Worm (Caenorhabditis elegans) whole organism, L2 larva: ENCODE data around the gene nhr-164.
A peak's percentile ranks its signal among the peaks of the same experiment; 100 is the strongest.

Experiments
- C34F6.9 ChIP-seq: fragments of 150-350 bp; optimal IDR thresholded peaks from 2 replicates; lab custom pipeline; 2014; ENCODE audit warnings: missing biosample characterization, missing genetic modification characterization
- F13H6.1 ChIP-seq: sonication (generic microtip); optimal IDR thresholded peaks from 2 replicates; lab custom pipeline; 2016; ENCODE audit warnings: missing genetic modification characterization, missing compliant biosample characterization
- R02D3.7 ChIP-seq: fragments of 150-350 bp; optimal IDR thresholded peaks from 2 replicates; lab custom pipeline; 2014; ENCODE audit warnings: missing biosample characterization, missing genetic modification characterization
- Y55F3AM.14 ChIP-seq: fragments of 200-800 bp; sonication (Bioruptor generic); optimal IDR thresholded peaks from 2 replicates; lab custom pipeline; 2018; ENCODE audit warnings: mild to moderate bottlenecking, missing genetic modification characterization, missing compliant biosample characterization
- ZK546.5 ChIP-seq: sonication (generic microtip); optimal IDR thresholded peaks from 2 replicates; lab custom pipeline; 2017; ENCODE audit warnings: missing biosample characterization, missing genetic modification characterization
- alr-1 ChIP-seq: fragments of 150-350 bp; optimal IDR thresholded peaks from 2 replicates; lab custom pipeline; 2014; ENCODE audit warnings: missing biosample characterization, missing genetic modification characterization
- aly-2 ChIP-seq: fragments of 150-350 bp; optimal IDR thresholded peaks from 2 replicates; lab custom pipeline; 2014; ENCODE audit warnings: missing biosample characterization, missing genetic modification characterization
- ama-1 ChIP-seq: fragments of 150-350 bp; optimal IDR thresholded peaks from 2 replicates; lab custom pipeline; 2018; ENCODE audit warnings: inconsistent platforms
- blmp-1 ChIP-seq: sonication (generic microtip); optimal IDR thresholded peaks from 2 replicates; lab custom pipeline; 2017; ENCODE audit warnings: missing genetic modification characterization, mild to moderate bottlenecking, missing compliant biosample characterization, antibody characterized with exemption, moderate library complexity; ENCODE audit not compliant: insufficient read depth
- ceh-16 ChIP-seq: fragments of 150-350 bp; optimal IDR thresholded peaks from 2 replicates; lab custom pipeline; 2014; ENCODE audit warnings: missing biosample characterization, missing genetic modification characterization
- ceh-82 ChIP-seq: fragments of 150-350 bp; optimal IDR thresholded peaks from 2 replicates; lab custom pipeline; 2014; ENCODE audit warnings: missing biosample characterization, missing genetic modification characterization
- crh-2 ChIP-seq: sonication (generic microtip); optimal IDR thresholded peaks from 2 replicates; lab custom pipeline; 2017; ENCODE audit warnings: missing biosample characterization, missing genetic modification characterization
- dmd-4 ChIP-seq: sonication (generic microtip); optimal IDR thresholded peaks from 2 replicates; lab custom pipeline; 2017; ENCODE audit warnings: missing biosample characterization, missing genetic modification characterization
- egl-27 ChIP-seq: sonication (generic microtip); optimal IDR thresholded peaks from 3 replicates; lab custom pipeline; 2017; ENCODE audit warnings: missing biosample characterization, missing genetic modification reagents, missing genetic modification characterization
- elt-1 ChIP-seq: fragments of 150-350 bp; optimal IDR thresholded peaks from 2 replicates; lab custom pipeline; 2014; ENCODE audit warnings: missing biosample characterization, missing genetic modification characterization
- elt-3 ChIP-seq: sonication (generic microtip); optimal IDR thresholded peaks from 2 replicates; lab custom pipeline; 2017; ENCODE audit warnings: missing biosample characterization, missing genetic modification characterization
- fos-1 ChIP-seq: fragments of 150-350 bp; optimal IDR thresholded peaks from 2 replicates; lab custom pipeline; 2014; ENCODE audit warnings: missing biosample characterization, missing genetic modification characterization
- gmeb-1 ChIP-seq: fragments of 150-350 bp; optimal IDR thresholded peaks from 2 replicates; lab custom pipeline; 2014; ENCODE audit warnings: missing biosample characterization, missing genetic modification characterization
- lin-11 ChIP-seq: fragments of 150-350 bp; sonication (generic microtip); optimal IDR thresholded peaks from 2 replicates; lab custom pipeline; 2014; ENCODE audit warnings: missing biosample characterization, missing genetic modification characterization, inconsistent platforms, mixed read lengths
- lin-13 ChIP-seq: fragments of 150-350 bp; optimal IDR thresholded peaks from 2 replicates; lab custom pipeline; 2014; ENCODE audit warnings: missing biosample characterization, missing genetic modification reagents, missing genetic modification characterization
- lin-39 ChIP-seq: fragments of 150-350 bp; optimal IDR thresholded peaks from 2 replicates; lab custom pipeline; 2014; ENCODE audit warnings: missing biosample characterization, missing genetic modification reagents, missing genetic modification characterization
- lsy-2 ChIP-seq, 2 experiments: fragments of 150-350 bp in 1 of 2; sonication (generic microtip) in 1 of 2; optimal IDR thresholded peaks; 2 replicates each; lab custom pipeline; 2014 to 2017; ENCODE audit warnings: missing biosample characterization in 2 of 2, missing genetic modification characterization in 2 of 2
- mab-5 ChIP-seq: fragments of 150-350 bp; optimal IDR thresholded peaks from 2 replicates; lab custom pipeline; 2014; ENCODE audit warnings: missing biosample characterization, missing genetic modification characterization
- mbf-1 ChIP-seq: sonication (generic microtip); optimal IDR thresholded peaks from 2 replicates; lab custom pipeline; 2017; ENCODE audit warnings: missing biosample characterization, missing genetic modification characterization
- mdl-1 ChIP-seq, 2 experiments: fragments of 150-350 bp in 1 of 2; sonication (generic microtip) in 1 of 2; optimal IDR thresholded peaks; 2 replicates each; lab custom pipeline; 2017; ENCODE audit warnings: missing biosample characterization in 2 of 2, missing genetic modification characterization in 2 of 2
- nhr-10 ChIP-seq: sonication (generic microtip); optimal IDR thresholded peaks from 2 replicates; lab custom pipeline; 2017; ENCODE audit warnings: missing biosample characterization, missing genetic modification characterization
- nhr-11 ChIP-seq: fragments of 150-350 bp; optimal IDR thresholded peaks from 2 replicates; lab custom pipeline; 2014; ENCODE audit warnings: missing biosample characterization, missing genetic modification characterization
- nhr-12 ChIP-seq: fragments of 150-350 bp; optimal IDR thresholded peaks from 2 replicates; lab custom pipeline; 2014; ENCODE audit warnings: missing biosample characterization, missing genetic modification characterization
- nhr-129 ChIP-seq: fragments of 150-350 bp; optimal IDR thresholded peaks from 2 replicates; lab custom pipeline; 2014; ENCODE audit warnings: missing biosample characterization, missing genetic modification characterization
- nhr-21 ChIP-seq: fragments of 150-350 bp; optimal IDR thresholded peaks from 2 replicates; lab custom pipeline; 2014; ENCODE audit warnings: missing biosample characterization, missing genetic modification characterization
- nhr-23 ChIP-seq: fragments of 150-350 bp; optimal IDR thresholded peaks from 2 replicates; lab custom pipeline; 2014; ENCODE audit warnings: missing biosample characterization, missing genetic modification reagents, missing genetic modification characterization
- nhr-237 ChIP-seq: fragments of 150-350 bp; optimal IDR thresholded peaks from 2 replicates; lab custom pipeline; 2014; ENCODE audit warnings: missing biosample characterization, missing genetic modification characterization
- nhr-25 ChIP-seq: fragments of 150-350 bp; sonication (generic microtip); optimal IDR thresholded peaks from 3 replicates; lab custom pipeline; 2014; ENCODE audit warnings: missing biosample characterization, missing genetic modification characterization
- nhr-6 ChIP-seq: fragments of 150-350 bp; optimal IDR thresholded peaks from 2 replicates; lab custom pipeline; 2014; ENCODE audit warnings: missing biosample characterization, missing genetic modification characterization
- nhr-77 ChIP-seq: fragments of 150-350 bp; optimal IDR thresholded peaks from 2 replicates; lab custom pipeline; 2014; ENCODE audit warnings: missing biosample characterization, missing genetic modification characterization
- peb-1 ChIP-seq: fragments of 150-350 bp; optimal IDR thresholded peaks from 2 replicates; lab custom pipeline; 2014; ENCODE audit warnings: missing biosample characterization, missing genetic modification characterization
- sem-4 ChIP-seq: fragments of 150-350 bp; optimal IDR thresholded peaks from 2 replicates; lab custom pipeline; 2014; ENCODE audit warnings: missing biosample characterization, missing genetic modification reagents, missing genetic modification characterization
- skn-1 ChIP-seq: sonication (generic microtip); optimal IDR thresholded peaks from 2 replicates; lab custom pipeline; 2017; ENCODE audit warnings: missing biosample characterization, missing genetic modification characterization
- sma-3 ChIP-seq: sonication (generic microtip); optimal IDR thresholded peaks from 2 replicates; lab custom pipeline; 2016; ENCODE audit warnings: missing genetic modification reagents, missing genetic modification characterization, missing compliant biosample characterization
- sma-9 ChIP-seq, 2 experiments: fragments of 150-350 bp in 1 of 2; sonication (generic microtip) in 1 of 2; optimal IDR thresholded peaks; 2 replicates each; lab custom pipeline; 2014 to 2016; ENCODE audit warnings: missing genetic modification characterization in 2 of 2, mild to moderate bottlenecking in 1 of 2, missing biosample characterization in 1 of 2, missing compliant biosample characterization in 1 of 2, missing genetic modification reagents in 1 of 2, moderate library complexity in 1 of 2
- snpc-4 ChIP-seq: fragments of 150-350 bp; optimal IDR thresholded peaks from 2 replicates; lab custom pipeline; 2014; ENCODE audit warnings: missing biosample characterization, missing genetic modification characterization
- unc-39 ChIP-seq: fragments of 150-350 bp; optimal IDR thresholded peaks from 2 replicates; lab custom pipeline; 2014; ENCODE audit warnings: missing biosample characterization, missing genetic modification characterization
- unc-55 ChIP-seq: fragments of 150-350 bp; sonication (generic microtip); optimal IDR thresholded peaks from 3 replicates; lab custom pipeline; 2014; ENCODE audit warnings: missing biosample characterization, missing genetic modification reagents, missing genetic modification characterization
- unc-62 ChIP-seq: fragments of 150-350 bp; optimal IDR thresholded peaks from 2 replicates; lab custom pipeline; 2014; ENCODE audit warnings: missing biosample characterization, missing genetic modification reagents, missing genetic modification characterization
- zag-1 ChIP-seq: fragments of 150-350 bp; optimal IDR thresholded peaks from 2 replicates; lab custom pipeline; 2014; ENCODE audit warnings: missing biosample characterization, missing genetic modification characterization
- ztf-1 ChIP-seq: fragments of 200-800 bp; sonication (Bioruptor generic); conservative IDR thresholded peaks from 2 replicates; pipeline ENCODE4 v1.3.6; 2022; ENCODE audit warnings: missing genetic modification characterization, missing compliant biosample characterization
- ztf-11 ChIP-seq: sonication (generic microtip); optimal IDR thresholded peaks from 2 replicates; lab custom pipeline; 2017; ENCODE audit warnings: missing biosample characterization, missing genetic modification characterization
- ztf-4 ChIP-seq: fragments of 150-350 bp; optimal IDR thresholded peaks from 2 replicates; lab custom pipeline; 2014; ENCODE audit warnings: missing biosample characterization, missing genetic modification characterization

The nhr-164 gene

ce11 chrV:15192377-15192776, 43.2 kb downstream of the nhr-164 start, which contains the start of gene plc-2:
TSS of gene plc-2 (plus strand) at chrV:15192572.
- peak; percentile 18 for TF ChIP-seq crh-2 (tag; lab: Kevin White, UChicago)
- no peak for TF ChIP-seq lin-39 (tag; lab: Kevin White, UChicago)
- TF ChIP-seq fos-1 = peak; percentile 76

ce11 chrV:15191971-15192370, 43.6 kb downstream of the nhr-164 start:
- TF ChIP-seq C34F6.9 (tag; lab: Kevin White, UChicago) = no peak
- no peak for TF ChIP-seq blmp-1 (tag; lab: Kevin White, UChicago)
- TF ChIP-seq ceh-82 (tag; lab: Kevin White, UChicago) = no peak
- no peak for TF ChIP-seq ama-1 (lab: Kevin White, UChicago)
- TF ChIP-seq nhr-11 (tag; lab: Kevin White, UChicago) = no peak
- TF ChIP-seq mbf-1 (tag; lab: Kevin White, UChicago) = no peak
- TF ChIP-seq unc-39 (tag; lab: Kevin White, UChicago) = no peak
- no peak for TF ChIP-seq mdl-1 (tag; optimal IDR thresholded peaks at IDR 0.05; lab: Kevin White, UChicago)
- no peak for TF ChIP-seq nhr-12 (tag; lab: Kevin White, UChicago)

ce11 chrV:15190903-15191302, 44.7 kb downstream of the nhr-164 start, which contains the start of gene Y75B12B.11:
TSS of gene Y75B12B.11 (plus strand) at chrV:15191296.
- TF ChIP-seq unc-62 (GFP tag; lab: Kevin White, UChicago) (no peak), snpc-4 (tag; lab: Kevin White, UChicago) (peak; percentile 55), sma-9 (GFP tag; optimal IDR thresholded peaks at IDR 0.05; lab: Kevin White, UChicago) (peak; percentile 83), sma-9 (tag; optimal IDR thresholded peaks at IDR 0.05; lab: Kevin White, UChicago) (no peak), nhr-21 (tag; lab: Kevin White, UChicago) (peak; percentile 81), C34F6.9 (tag; lab: Kevin White, UChicago) (peak; percentile 62), ztf-11 (tag; lab: Kevin White, UChicago) (no peak), ZK546.5 (tag; lab: Kevin White, UChicago) (no peak), nhr-77 (no peak), ceh-16 (peak; percentile 33), zag-1 (tag; lab: Kevin White, UChicago) (no peak), Y55F3AM.14 (GFP tag; lab: Kevin White, UChicago) (peak; percentile 77), nhr-12 (tag; lab: Kevin White, UChicago) (no peak), peb-1 (no peak), crh-2 (tag; lab: Kevin White, UChicago) (peak; percentile 82), nhr-129 (tag; lab: Kevin White, UChicago) (peak; percentile 88), ama-1 (lab: Kevin White, UChicago) (peak; percentile 89), sem-4 (tag; lab: Kevin White, UChicago) (peak; percentile 75), lin-11 (tag; lab: Kevin White, UChicago) (peak; percentile 66), skn-1 (tag; lab: Kevin White, UChicago) (no peak), aly-2 (tag; lab: Kevin White, UChicago) (no peak), mbf-1 (tag; lab: Kevin White, UChicago) (no peak), lin-13 (peak; percentile 76), fos-1 (peak; percentile 67), ztf-4 (peak; percentile 70), egl-27 (tag; lab: Kevin White, UChicago) (peak; percentile 56), blmp-1 (tag; lab: Kevin White, UChicago) (peak; percentile 32), mab-5 (tag; lab: Kevin White, UChicago) (peak; percentile 2), sma-3 (GFP tag; lab: Kevin White, UChicago) (peak; percentile 80), nhr-6 (no peak), ztf-1 (GFP tag; lab: Robert Waterston, UW) (no peak), lin-39 (tag; lab: Kevin White, UChicago) (no peak), lsy-2 (tag; optimal IDR thresholded peaks at IDR 0.05; lab: Kevin White, UChicago) (peak; percentile 25 to 63), nhr-23 (tag; lab: Kevin White, UChicago) (no peak), gmeb-1 (tag; lab: Kevin White, UChicago) (peak; percentile 76), alr-1 (no peak), elt-3 (tag; lab: Kevin White, UChicago) (no peak), nhr-11 (tag; lab: Kevin White, UChicago) (no peak), elt-1 (no peak), nhr-10 (no peak), F13H6.1 (tag; lab: Kevin White, UChicago) (peak; percentile 69), nhr-25 (tag; lab: Kevin White, UChicago) (no peak), unc-55 (GFP tag; lab: Kevin White, UChicago) (peak; percentile 73), ceh-82 (tag; lab: Kevin White, UChicago) (no peak), dmd-4 (tag; lab: Kevin White, UChicago) (no peak), unc-39 (tag; lab: Kevin White, UChicago) (no peak), R02D3.7 (tag; lab: Kevin White, UChicago) (no peak), mdl-1 (tag; optimal IDR thresholded peaks at IDR 0.05; lab: Kevin White, UChicago) (no peak), nhr-237 (tag; lab: Kevin White, UChicago) (no peak)
- TF ChIP-seq, all 48 proteins: peak for 22
